Worm (Caenorhabditis elegans) whole organism, L3 larva: Measurements from ENCODE around the gene frpr-4.

Experiments
- ceh-82 ChIP-seq: fragments of 150-350 bp; optimal IDR thresholded peaks from 2 replicates; lab custom pipeline; 2014; ENCODE audit warnings: missing biosample characterization, missing genetic modification characterization
- egl-27 ChIP-seq: sonication (generic microtip); optimal IDR thresholded peaks from 4 replicates; lab custom pipeline; 2017; ENCODE audit warnings: missing biosample characterization, missing genetic modification reagents, missing genetic modification characterization
- fkh-10 ChIP-seq: sonication (generic microtip); optimal IDR thresholded peaks from 2 replicates; lab custom pipeline; 2017; ENCODE audit warnings: missing biosample characterization, missing genetic modification reagents, missing genetic modification characterization
- pha-4 ChIP-seq: fragments of 150-350 bp; optimal IDR thresholded peaks from 2 replicates; lab custom pipeline; 2014; ENCODE audit warnings: missing biosample characterization, missing genetic modification reagents, missing genetic modification characterization
- unc-62 ChIP-seq: fragments of 150-350 bp; sonication (generic microtip); optimal IDR thresholded peaks from 4 replicates; lab custom pipeline; 2014; ENCODE audit warnings: missing biosample characterization, missing genetic modification reagents, missing genetic modification characterization
- ztf-11 ChIP-seq: fragments of 150-350 bp; optimal IDR thresholded peaks from 2 replicates; lab custom pipeline; 2014; ENCODE audit warnings: missing biosample characterization, missing genetic modification characterization
- ztf-4 ChIP-seq: fragments of 150-350 bp; optimal IDR thresholded peaks from 2 replicates; lab custom pipeline; 2014; ENCODE audit warnings: missing biosample characterization, missing genetic modification characterization

DNA sequence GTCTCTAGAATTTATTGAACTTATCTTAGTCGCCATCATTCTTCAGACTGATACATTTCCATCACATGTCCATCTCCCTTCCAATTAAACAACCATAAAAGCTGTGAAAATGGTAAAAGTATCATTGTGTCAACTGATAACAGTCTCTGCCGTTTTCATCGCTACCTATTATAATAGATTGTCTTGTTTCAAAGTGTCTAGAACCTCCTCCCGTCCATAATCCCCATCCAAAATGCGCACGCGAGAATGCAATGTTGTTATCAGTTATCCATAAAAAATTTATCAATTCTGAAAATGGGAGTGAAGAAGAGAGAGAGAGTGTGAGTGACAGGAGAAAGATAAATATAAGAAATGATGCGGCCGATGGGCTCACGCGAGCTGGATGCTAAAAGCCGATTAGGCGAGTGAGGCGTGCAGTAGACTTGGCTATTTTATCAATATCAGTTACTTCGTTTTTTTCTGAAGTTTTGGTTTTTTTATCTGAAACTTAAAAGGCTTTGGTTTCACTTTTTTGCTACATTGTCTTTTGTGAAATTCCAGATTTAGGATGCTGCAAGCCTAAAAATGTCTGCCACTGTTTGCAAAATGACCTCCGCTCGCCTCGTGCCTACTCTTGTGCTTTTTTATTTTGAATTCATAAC is 53.3 kb downstream of the frpr-4 start:
- TF ChIP-seq unc-62 (GFP tag; lab: Kevin White, UChicago) (no peak), ceh-82 (tag; lab: Kevin White, UChicago) (no peak), egl-27 (tag; lab: Kevin White, UChicago) (no peak), ztf-11 (tag; lab: Kevin White, UChicago) (no peak), fkh-10 (GFP tag; lab: Kevin White, UChicago) (no peak), ztf-4 (tag; lab: Kevin White, UChicago) (no peak), pha-4 (tag; lab: Kevin White, UChicago) (peak; percentile 33)
